Fruit fly (Drosophila melanogaster) whole organism, prepupa: ENCODE measurements around the gene CG31141.

Experiments used
- CG4318 ChIP-seq: fragments of 200-800 bp; sonication (Bioruptor generic); optimal IDR thresholded peaks from 3 replicates; lab custom pipeline; 2017; ENCODE audit warnings: missing biosample characterization, mild to moderate bottlenecking, missing genetic modification characterization
- CG8119 ChIP-seq: fragments of 200-800 bp; sonication (Bioruptor generic); IDR thresholded peaks from 3 replicates; pipeline ENCODE4 v1.3.6; 2022; ENCODE audit warnings: missing biosample characterization, missing genetic modification characterization
- Ets96B ChIP-seq: fragments of 200-800 bp; optimal IDR thresholded peaks from 2 replicates; lab custom pipeline; 2019; ENCODE audit warnings: missing biosample characterization, mild to moderate bottlenecking, missing genetic modification characterization, moderate library complexity
- Lpt ChIP-seq: fragments of 200-800 bp; sonication (Bioruptor generic); optimal IDR thresholded peaks from 3 replicates; lab custom pipeline; 2016; ENCODE audit warnings: missing biosample characterization, missing genetic modification characterization

DNA sequence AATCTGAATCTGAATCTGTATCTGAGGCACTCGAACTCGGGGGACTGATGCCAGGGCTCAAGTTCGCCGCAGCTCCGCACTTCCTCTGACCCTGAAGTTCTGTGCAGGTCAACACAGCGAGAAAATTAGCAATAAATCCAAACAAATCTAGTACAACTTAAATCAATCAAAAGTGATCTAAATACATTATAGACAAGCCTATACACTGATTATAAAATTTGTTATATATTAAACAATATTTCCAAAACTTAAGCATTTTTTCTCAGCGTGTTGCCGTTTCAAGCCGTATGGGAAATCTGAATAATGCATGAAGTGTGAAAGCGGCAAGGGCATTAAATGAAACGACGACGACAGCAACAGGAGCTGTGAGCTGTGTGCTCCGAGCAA, 8.1 kb upstream of the CG31141 start:
- TF ChIP-seq CG8119 (GFP tag; lab: Robert Waterston, UW) (peak; percentile 77), CG4318 (peak; percentile 14), Ets96B (tag; lab: Kevin White, UChicago) (peak; percentile 98), Lpt (GFP tag; lab: Kevin White, UChicago) (peak; percentile 72)
